Worm (Caenorhabditis elegans) whole organism, midembryonic: ENCODE measurements around the gene M199.8.

Experiments used
- T22C8.4 ChIP-seq: fragments of 200-800 bp; sonication (Bioruptor generic); IDR thresholded peaks from 2 replicates; pipeline ENCODE4 v1.3.6; 2022; ENCODE audit warnings: missing genetic modification characterization, missing compliant biosample characterization
- cog-1 ChIP-seq: sonication (generic microtip); optimal IDR thresholded peaks from 2 replicates; lab custom pipeline; 2016; ENCODE audit warnings: missing genetic modification characterization, missing compliant biosample characterization
- flt-1 ChIP-seq: fragments of 200-800 bp; sonication (Bioruptor generic); IDR thresholded peaks from 2 replicates; pipeline ENCODE4 v1.3.6; 2022; ENCODE audit warnings: missing genetic modification characterization, missing compliant biosample characterization
- klf-2 ChIP-seq: fragments of 200-800 bp; sonication (Bioruptor generic); conservative IDR thresholded peaks from 2 replicates; pipeline ENCODE4 v1.3.6; 2022; ENCODE audit warnings: missing genetic modification reagents, missing genetic modification characterization, missing compliant biosample characterization
- med-1 ChIP-seq: sonication (generic microtip); optimal IDR thresholded peaks from 2 replicates; lab custom pipeline; 2017; ENCODE audit warnings: missing genetic modification characterization, mild to moderate bottlenecking, missing compliant biosample characterization, antibody characterized with exemption, missing genetic modification reagents; ENCODE audit not compliant: insufficient read depth
- ref-1 ChIP-seq: fragments of 200-800 bp; sonication (Bioruptor generic); conservative IDR thresholded peaks from 2 replicates; pipeline ENCODE4 v1.3.6; 2022; ENCODE audit warnings: missing genetic modification reagents, missing genetic modification characterization, missing compliant biosample characterization
- tab-1 ChIP-seq: fragments of 200-800 bp; sonication (Bioruptor generic); IDR thresholded peaks from 2 replicates; pipeline ENCODE4 v1.3.6; 2022; ENCODE audit warnings: missing genetic modification characterization, missing compliant biosample characterization
- ztf-23 ChIP-seq: fragments of 200-800 bp; sonication (Bioruptor generic); IDR thresholded peaks from 2 replicates; pipeline ENCODE4 v1.3.6; 2022; ENCODE audit warnings: missing genetic modification reagents, missing genetic modification characterization, missing compliant biosample characterization
- ztf-29 ChIP-seq: fragments of 200-800 bp; sonication (Bioruptor generic); IDR thresholded peaks from 2 replicates; pipeline ENCODE4 v1.3.6; 2022; ENCODE audit warnings: missing genetic modification reagents, missing genetic modification characterization, missing compliant biosample characterization

DNA sequence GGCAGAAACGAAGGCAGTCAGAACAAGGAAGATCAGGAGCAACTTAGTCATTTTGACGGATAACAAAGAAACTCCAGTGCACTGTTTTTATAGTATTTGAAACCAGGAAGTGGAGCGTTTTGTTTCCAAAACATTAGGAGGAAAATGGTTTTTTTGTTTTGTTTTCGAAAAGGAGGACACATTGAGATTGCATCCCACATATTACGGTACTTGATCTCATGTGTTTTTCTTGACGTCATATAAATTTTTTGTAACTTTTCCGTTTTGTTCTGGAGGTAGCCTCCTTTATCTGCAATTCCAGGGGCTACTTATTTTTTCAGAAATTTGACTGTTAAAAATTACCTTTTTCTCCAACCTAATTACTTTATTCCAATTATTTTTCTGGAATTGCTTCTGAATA, 6.1 kb downstream of the M199.8 start, which contains the start of gene M199.9:
- TF ChIP-seq T22C8.4 = no peak
- no peak for TF ChIP-seq ztf-29 (GFP tag; lab: Robert Waterston, UW)
- no peak for TF ChIP-seq ztf-23 (GFP tag; lab: Robert Waterston, UW)
- no peak for TF ChIP-seq cog-1
- TF ChIP-seq med-1 (GFP tag; lab: Kevin White, UChicago) = no peak
- TF ChIP-seq flt-1 = no peak
- TF ChIP-seq tab-1 = no peak
- no peak for TF ChIP-seq klf-2 (GFP tag; lab: Robert Waterston, UW)
- TF ChIP-seq ref-1 (GFP tag; lab: Robert Waterston, UW) = no peak
